Fruit fly (Drosophila melanogaster) whole organism, embryonic: ENCODE results near the gene CG31157.

Experiments used
- Abd-B ChIP-seq: fragments of 200-800 bp; sonication (Bioruptor generic); optimal IDR thresholded peaks from 2 replicates; lab custom pipeline; 2018; ENCODE audit warnings: missing biosample characterization, mild to moderate bottlenecking, missing genetic modification characterization, moderate library complexity
- BtbVII ChIP-seq: fragments of 200-800 bp; sonication (Bioruptor generic); optimal IDR thresholded peaks from 3 replicates; lab custom pipeline; 2017; ENCODE audit warnings: missing biosample characterization, mild to moderate bottlenecking, missing genetic modification characterization
- C15 ChIP-seq: fragments of 200-800 bp; sonication (Bioruptor generic); IDR thresholded peaks from 3 replicates; pipeline ENCODE4 v1.3.6; 2022; ENCODE audit warnings: missing biosample characterization, missing genetic modification characterization
- CG10209 ChIP-seq: fragments of 200-800 bp; sonication (Bioruptor generic); optimal IDR thresholded peaks from 3 replicates; lab custom pipeline; 2017; ENCODE audit warnings: missing biosample characterization, mild to moderate bottlenecking, missing genetic modification characterization, missing genetic modification reagents
- CG10431 ChIP-seq: fragments of 200-800 bp; sonication (Bioruptor generic); optimal IDR thresholded peaks from 3 replicates; lab custom pipeline; 2018; ENCODE audit warnings: missing biosample characterization, mild to moderate bottlenecking, missing genetic modification characterization
- CG12104 ChIP-seq: fragments of 200-800 bp; sonication (Bioruptor generic); optimal IDR thresholded peaks from 3 replicates; lab custom pipeline; 2016; ENCODE audit warnings: missing biosample characterization, missing genetic modification characterization
- CG1233 ChIP-seq: fragments of 200-800 bp; sonication (Bioruptor generic); optimal IDR thresholded peaks from 4 replicates; lab custom pipeline; 2018; ENCODE audit warnings: missing biosample characterization, mild to moderate bottlenecking, missing genetic modification characterization
- CG13624 ChIP-seq: fragments of 200-800 bp; sonication (Bioruptor generic); optimal IDR thresholded peaks from 2 replicates; lab custom pipeline; 2016; ENCODE audit warnings: missing biosample characterization, missing genetic modification characterization
- CG13775 ChIP-seq: fragments of 200-800 bp; sonication (Bioruptor generic); optimal IDR thresholded peaks from 3 replicates; lab custom pipeline; 2017; ENCODE audit warnings: missing biosample characterization, mild to moderate bottlenecking, missing genetic modification characterization
- CG14441 ChIP-seq: fragments of 200-800 bp; sonication (Bioruptor generic); IDR thresholded peaks from 2 replicates; pipeline ENCODE4 v1.3.6; 2022; ENCODE audit warnings: missing biosample characterization, missing genetic modification characterization
- CG18011 ChIP-seq: fragments of 200-800 bp; sonication (Bioruptor generic); optimal IDR thresholded peaks from 2 replicates; lab custom pipeline; 2017; ENCODE audit warnings: missing biosample characterization, missing genetic modification characterization, mild to moderate bottlenecking, moderate library complexity, missing genotype
- CG2199 ChIP-seq: fragments of 200-800 bp; sonication (Bioruptor generic); IDR thresholded peaks from 3 replicates; pipeline ENCODE4 v1.3.6; 2022; ENCODE audit warnings: missing biosample characterization, missing genetic modification characterization
- CG31388 ChIP-seq: fragments of 200-800 bp; sonication (Bioruptor generic); optimal IDR thresholded peaks from 2 replicates; lab custom pipeline; 2016; ENCODE audit warnings: missing biosample characterization, missing genetic modification characterization
- CG4282 ChIP-seq: fragments of 200-800 bp; sonication (Bioruptor generic); optimal IDR thresholded peaks from 2 replicates; lab custom pipeline; 2016; ENCODE audit warnings: missing biosample characterization, missing genetic modification characterization
- CG6175 ChIP-seq: fragments of 200-800 bp; sonication (Bioruptor generic); IDR thresholded peaks from 3 replicates; pipeline ENCODE4 v1.3.6; 2022; ENCODE audit warnings: missing biosample characterization, missing genetic modification characterization
- CG6689 ChIP-seq: fragments of 200-800 bp; sonication (Bioruptor generic); IDR thresholded peaks from 2 replicates; pipeline ENCODE4 v1.3.6; 2022; ENCODE audit warnings: missing biosample characterization, missing genetic modification characterization
- CG7271 ChIP-seq: fragments of 200-800 bp; sonication (Bioruptor generic); optimal IDR thresholded peaks from 2 replicates; lab custom pipeline; 2018; ENCODE audit warnings: missing biosample characterization, mild to moderate bottlenecking, missing genetic modification characterization, moderate library complexity
- Elba2 ChIP-seq: fragments of 200-800 bp; sonication (Bioruptor generic); optimal IDR thresholded peaks from 3 replicates; lab custom pipeline; 2016; ENCODE audit warnings: missing biosample characterization, missing genetic modification characterization
- H15 ChIP-seq: fragments of 200-800 bp; sonication (Bioruptor generic); IDR thresholded peaks from 3 replicates; pipeline ENCODE4 v1.3.6; 2022; ENCODE audit warnings: missing biosample characterization, missing genetic modification characterization
- HLH54F ChIP-seq: fragments of 200-800 bp; sonication (Bioruptor generic); optimal IDR thresholded peaks from 3 replicates; lab custom pipeline; 2016; ENCODE audit warnings: missing biosample characterization, missing genetic modification characterization
- Hr51 ChIP-seq, 2 experiments: fragments of 200-800 bp; sonication (Bioruptor generic); optimal IDR thresholded peaks; 2 replicates in 1 of 2; 3 replicates in 1 of 2; lab custom pipeline; 2016 to 2018; ENCODE audit warnings: missing biosample characterization in 2 of 2, missing genetic modification characterization in 2 of 2, mild to moderate bottlenecking in 1 of 2, moderate library complexity in 1 of 2
- Hr78 ChIP-seq, 2 experiments: fragments of 200-800 bp in 1 of 2; fragments of >200 bp in 1 of 2; sonication (Bioruptor generic) in 1 of 2; optimal IDR thresholded peaks; 2 replicates each; lab custom pipeline; 2017 to 2019; ENCODE audit warnings: missing biosample characterization in 2 of 2, missing genetic modification characterization in 2 of 2, mild to moderate bottlenecking in 1 of 2, moderate library complexity in 1 of 2
- Jarid2 ChIP-seq: fragments of 200-800 bp; sonication (Bioruptor generic); optimal IDR thresholded peaks from 3 replicates; lab custom pipeline; 2017; ENCODE audit warnings: mild to moderate bottlenecking, missing biosample characterization, missing genetic modification reagents, missing genetic modification characterization
- Lhr ChIP-seq: fragments of 200-800 bp; sonication (Bioruptor generic); optimal IDR thresholded peaks from 3 replicates; lab custom pipeline; 2017; ENCODE audit warnings: mild to moderate bottlenecking, missing biosample characterization, missing genetic modification reagents, missing genetic modification characterization
- Myb ChIP-seq: fragments of 200-800 bp; sonication (Bioruptor generic); optimal IDR thresholded peaks from 2 replicates; lab custom pipeline; 2016; ENCODE audit warnings: missing biosample characterization, missing genetic modification characterization
- NFAT ChIP-seq: fragments of 200-800 bp; sonication (Bioruptor generic); IDR thresholded peaks from 2 replicates; pipeline ENCODE4 v1.3.6; 2022; ENCODE audit warnings: missing biosample characterization, missing genetic modification characterization
- Neu2 ChIP-seq: fragments of 200-800 bp; sonication (Bioruptor generic); optimal IDR thresholded peaks from 3 replicates; lab custom pipeline; 2016; ENCODE audit warnings: missing biosample characterization, missing genetic modification characterization, borderline replicate concordance
- Nf-YB ChIP-seq: fragments of 200-800 bp; sonication (Bioruptor generic); optimal IDR thresholded peaks from 3 replicates; lab custom pipeline; 2019; ENCODE audit warnings: missing biosample characterization, mild to moderate bottlenecking, missing genetic modification characterization, moderate library complexity
- Nf-YC ChIP-seq: fragments of 200-800 bp; optimal IDR thresholded peaks from 3 replicates; lab custom pipeline; 2019; ENCODE audit warnings: missing biosample characterization, mild to moderate bottlenecking, missing genetic modification characterization, moderate library complexity
- Oli ChIP-seq: fragments of 200-800 bp; sonication (Bioruptor generic); optimal IDR thresholded peaks from 2 replicates; lab custom pipeline; 2018; ENCODE audit warnings: missing biosample characterization, mild to moderate bottlenecking, missing genetic modification characterization, moderate library complexity
- Sin3A ChIP-seq: fragments of >200 bp; optimal IDR thresholded peaks from 2 replicates; lab custom pipeline; 2018
- Sox100B ChIP-seq: fragments of 200-800 bp; sonication (Bioruptor generic); optimal IDR thresholded peaks from 3 replicates; lab custom pipeline; 2018; ENCODE audit warnings: missing biosample characterization, mild to moderate bottlenecking, missing genetic modification characterization
- Sry-δ ChIP-seq: fragments of 200-800 bp; sonication (Bioruptor generic); optimal IDR thresholded peaks from 2 replicates; lab custom pipeline; 2016; ENCODE audit warnings: missing biosample characterization, missing genetic modification characterization
- Vsx1 ChIP-seq: fragments of 200-800 bp; sonication (Bioruptor generic); optimal IDR thresholded peaks from 2 replicates; lab custom pipeline; 2017; ENCODE audit warnings: missing biosample characterization, mild to moderate bottlenecking, missing genetic modification characterization, missing genetic modification reagents
- Xrp1 ChIP-seq: fragments of 200-800 bp; sonication (Bioruptor generic); IDR thresholded peaks from 2 replicates; pipeline ENCODE4 v1.3.6; 2022; ENCODE audit warnings: missing biosample characterization, missing genetic modification characterization
- croc ChIP-seq: fragments of 200-800 bp; sonication (Bioruptor generic); conservative IDR thresholded peaks from 3 replicates; pipeline ENCODE4 v1.3.6; 2022; ENCODE audit warnings: missing biosample characterization, missing genetic modification characterization
- dmrt99B ChIP-seq: fragments of 200-800 bp; sonication (Bioruptor generic); optimal IDR thresholded peaks from 2 replicates; lab custom pipeline; 2018; ENCODE audit warnings: missing biosample characterization, mild to moderate bottlenecking, missing genetic modification characterization, moderate library complexity
- ewg ChIP-seq: fragments of 200-800 bp; sonication (Bioruptor generic); optimal IDR thresholded peaks from 3 replicates; lab custom pipeline; 2017; ENCODE audit warnings: mild to moderate bottlenecking, missing biosample characterization, missing genetic modification reagents, missing genetic modification characterization
- grn ChIP-seq: fragments of 200-800 bp; sonication (Bioruptor generic); optimal IDR thresholded peaks from 3 replicates; lab custom pipeline; 2017; ENCODE audit warnings: missing biosample characterization, missing genetic modification characterization
- gt ChIP-seq: fragments of 200-800 bp; sonication (Bioruptor generic); IDR thresholded peaks from 2 replicates; pipeline ENCODE4 v1.3.6; 2022; ENCODE audit warnings: missing biosample characterization, missing genetic modification characterization
- ken ChIP-seq: fragments of 200-800 bp; sonication (Bioruptor generic); IDR thresholded peaks from 3 replicates; pipeline ENCODE4 v1.3.6; 2022; ENCODE audit warnings: missing biosample characterization, missing genetic modification characterization
- onecut ChIP-seq: fragments of 200-800 bp; sonication (Bioruptor generic); IDR thresholded peaks from 2 replicates; pipeline ENCODE4 v1.3.6; 2022; ENCODE audit warnings: missing biosample characterization, missing genetic modification characterization
- pnt ChIP-seq: fragments of 200-800 bp; sonication (Bioruptor generic); optimal IDR thresholded peaks from 3 replicates; lab custom pipeline; 2016; ENCODE audit warnings: missing biosample characterization, missing genetic modification characterization
- prd ChIP-seq, 3 experiments: fragments of >200 bp in 2 of 3; fragments of 200-800 bp in 1 of 3; sonication (Bioruptor generic) in 1 of 3; optimal IDR thresholded peaks in 2 of 3; IDR thresholded peaks in 1 of 3; 2 replicates in 2 of 3; 3 replicates in 1 of 3; pipeline versions ENCODE4 v1.3.6 to Lab custom; 2017 to 2022; ENCODE audit warnings: missing biosample characterization in 1 of 3, missing genetic modification characterization in 1 of 3
- psq ChIP-seq: fragments of 200-800 bp; sonication (Bioruptor generic); optimal IDR thresholded peaks from 2 replicates; lab custom pipeline; 2017; ENCODE audit warnings: missing biosample characterization, missing genetic modification characterization
- rib ChIP-seq: fragments of 200-800 bp; sonication (Bioruptor generic); IDR thresholded peaks from 2 replicates; pipeline ENCODE4 v1.3.6; 2022; ENCODE audit warnings: missing biosample characterization, missing genetic modification characterization
- row ChIP-seq: fragments of 200-800 bp; sonication (Bioruptor generic); IDR thresholded peaks from 3 replicates; pipeline ENCODE4 v1.3.6; 2022; ENCODE audit warnings: missing biosample characterization, missing genetic modification characterization
- sd ChIP-seq: fragments of 200-800 bp; sonication (Bioruptor generic); optimal IDR thresholded peaks from 3 replicates; lab custom pipeline; 2018; ENCODE audit warnings: missing biosample characterization, mild to moderate bottlenecking, missing genetic modification characterization, moderate library complexity
- seq ChIP-seq: fragments of 200-800 bp; sonication (Bioruptor generic); IDR thresholded peaks from 2 replicates; pipeline ENCODE4 v1.3.6; 2022; ENCODE audit warnings: missing biosample characterization, missing genetic modification characterization
- sim ChIP-seq: fragments of 200-800 bp; sonication (Bioruptor generic); IDR thresholded peaks from 2 replicates; pipeline ENCODE4 v1.3.6; 2022; ENCODE audit warnings: missing biosample characterization, missing genetic modification characterization

Gene CG31157

DNA sequence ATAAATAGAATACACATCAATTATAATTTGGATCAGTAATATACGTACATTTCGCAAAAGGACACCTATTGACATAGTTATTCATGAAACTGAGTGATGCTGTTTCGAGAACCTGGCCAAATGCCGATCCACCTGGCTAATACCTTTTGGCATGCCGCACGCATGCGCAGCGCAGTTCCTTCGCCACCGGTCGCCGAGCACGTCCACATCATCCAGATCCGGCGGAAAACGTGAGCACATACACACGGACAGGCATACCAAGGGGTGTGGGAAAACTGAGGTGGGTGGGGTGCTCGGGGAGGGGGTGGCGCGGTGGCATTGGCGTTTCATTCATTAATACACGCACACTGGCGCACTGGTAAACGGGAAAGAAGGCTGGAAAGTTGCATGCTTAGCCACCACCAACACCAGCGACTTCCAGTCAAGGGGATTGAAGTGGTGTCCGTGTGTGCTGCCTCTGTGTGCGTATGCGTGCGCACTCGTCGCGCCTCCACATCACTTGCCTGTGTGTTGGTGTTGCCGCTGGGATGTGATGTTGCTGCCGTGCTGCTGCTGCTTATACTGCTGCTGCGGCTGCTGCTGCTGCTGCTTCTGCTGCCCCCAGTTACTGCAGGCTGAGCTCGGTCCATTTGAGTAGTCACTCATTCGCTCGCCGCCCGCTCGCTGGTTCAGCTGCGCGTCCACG, 9.7 kb downstream of the CG31157 start, which contains the start of gene sim (continued):
- no peak for TF ChIP-seq CG18011
- no peak; the same call in 2 of the 3 replicates for TF ChIP-seq CG6175 (GFP tag; lab: Robert Waterston, UW)
- no peak for TF ChIP-seq Oli (tag; lab: Kevin White, UChicago)
- no peak for TF ChIP-seq Vsx1 (GFP tag; lab: Kevin White, UChicago)
- no peak for TF ChIP-seq CG31388 (GFP tag; lab: Kevin White, UChicago)
- TF ChIP-seq croc, result no peak
- no peak for TF ChIP-seq Sry-δ (GFP tag; lab: Kevin White, UChicago)
- TF ChIP-seq Hr78 (GFP tag; optimal IDR thresholded peaks at IDR 0.05; lab: Kevin White, UChicago), result no peak
- TF ChIP-seq Abd-B (GFP tag; lab: Kevin White, UChicago), result no peak
- no peak for TF ChIP-seq CG14441 (GFP tag; lab: Robert Waterston, UW)
- no peak for TF ChIP-seq Hr51 (GFP tag; optimal IDR thresholded peaks at IDR 0.05; lab: Kevin White, UChicago)
- no peak for TF ChIP-seq CG13775 (GFP tag; lab: Kevin White, UChicago)
- TF ChIP-seq Nf-YB (GFP tag; lab: Kevin White, UChicago), result peak; percentile 94
- TF ChIP-seq sim (GFP tag; lab: Robert Waterston, UW), result peak; percentile 59; the same call in 1 of the 2 replicates
- no peak for TF ChIP-seq grn (GFP tag; lab: Kevin White, UChicago)
- TF ChIP-seq CG7271 (tag; lab: Kevin White, UChicago), result no peak
- TF ChIP-seq dmrt99B, result no peak
- no peak for TF ChIP-seq ken (GFP tag; lab: Robert Waterston, UW)
- TF ChIP-seq prd (optimal IDR thresholded peaks at IDR 0.05; lab: Kevin White, UChicago), result no peak
- no peak for TF ChIP-seq prd (GFP tag; IDR thresholded peaks at IDR 0.05; lab: Robert Waterston, UW)
- TF ChIP-seq H15 (GFP tag; lab: Robert Waterston, UW), result no peak
- no peak for TF ChIP-seq Neu2 (GFP tag; lab: Kevin White, UChicago)
- TF ChIP-seq psq, result no peak
- TF ChIP-seq onecut (GFP tag; lab: Robert Waterston, UW), result no peak
- no peak for TF ChIP-seq Lhr (GFP tag; lab: Kevin White, UChicago)
- TF ChIP-seq pnt, result no peak
- TF ChIP-seq CG2199, result 0 out of 3 replicates have a peak, but pooled peaks have one; percentile 53
- peak; percentile 95 for TF ChIP-seq Nf-YC (tag; lab: Kevin White, UChicago)
- TF ChIP-seq row (GFP tag; lab: Robert Waterston, UW), result no peak
- no peak for TF ChIP-seq CG13624 (GFP tag; lab: Kevin White, UChicago)
- TF ChIP-seq ewg (GFP tag; lab: Kevin White, UChicago), result peak; percentile 83
- no peak for TF ChIP-seq Sox100B (GFP tag; lab: Kevin White, UChicago)
- peak; percentile 52; the same call in 1 of the 2 replicates for TF ChIP-seq seq
- TF ChIP-seq CG6689 (GFP tag; lab: Robert Waterston, UW), result no peak
- TF ChIP-seq Sin3A (lab: Kevin White, UChicago), result no peak
- no peak for TF ChIP-seq CG10209
- no peak for TF ChIP-seq HLH54F (GFP tag; lab: Kevin White, UChicago)
- TF ChIP-seq CG10431 (GFP tag; lab: Kevin White, UChicago), result no peak
- TF ChIP-seq sd (tag; lab: Kevin White, UChicago), result no peak
- no peak for TF ChIP-seq gt (GFP tag; lab: Robert Waterston, UW)
- TF ChIP-seq CG1233 (GFP tag; lab: Kevin White, UChicago), result no peak
- TF ChIP-seq Myb (GFP tag; lab: Kevin White, UChicago), result no peak
- TF ChIP-seq NFAT (GFP tag; lab: Robert Waterston, UW), result no peak
- TF ChIP-seq Xrp1 (GFP tag; lab: Robert Waterston, UW), result no peak
- TF ChIP-seq rib (GFP tag; lab: Robert Waterston, UW), result 0 out of 2 replicates have a peak, but pooled peaks have one; percentile 29
- TF ChIP-seq CG4282 (GFP tag; lab: Kevin White, UChicago), result no peak
- no peak for TF ChIP-seq Elba2 (GFP tag; lab: Kevin White, UChicago)
- peak; percentile 43 for TF ChIP-seq Jarid2
- TF ChIP-seq CG12104 (GFP tag; lab: Kevin White, UChicago), result no peak
- no peak for TF ChIP-seq C15 (GFP tag; lab: Robert Waterston, UW)
- no peak for TF ChIP-seq BtbVII (GFP tag; lab: Kevin White, UChicago)
